Fruit fly (Drosophila melanogaster) whole organism, embryonic: ENCODE results near the gene NELF-B.

Experiments
- CG30431 ChIP-seq: fragments of 200-800 bp; sonication (Bioruptor generic); optimal IDR thresholded peaks from 2 replicates; lab custom pipeline; 2017; ENCODE audit warnings: missing biosample characterization, missing genetic modification characterization
- CG8944 ChIP-seq: fragments of 200-800 bp; sonication (Bioruptor generic); optimal IDR thresholded peaks from 3 replicates; lab custom pipeline; 2016; ENCODE audit warnings: missing biosample characterization, missing genetic modification characterization
- Chrac-16 ChIP-seq: fragments of 200-800 bp; sonication (Bioruptor generic); optimal IDR thresholded peaks from 3 replicates; lab custom pipeline; 2016; ENCODE audit warnings: missing biosample characterization, missing genetic modification characterization
- Dip3 ChIP-seq: fragments of 200-800 bp; sonication (Bioruptor generic); optimal IDR thresholded peaks from 3 replicates; lab custom pipeline; 2016; ENCODE audit warnings: missing biosample characterization, missing genetic modification characterization
- Fer1 ChIP-seq: fragments of 200-800 bp; sonication (Bioruptor generic); optimal IDR thresholded peaks from 2 replicates; lab custom pipeline; 2017; ENCODE audit warnings: missing biosample characterization, mild to moderate bottlenecking, missing genetic modification characterization
- Hmx ChIP-seq: fragments of 200-800 bp; sonication (Bioruptor generic); optimal IDR thresholded peaks from 2 replicates; lab custom pipeline; 2016; ENCODE audit warnings: missing biosample characterization, missing genetic modification characterization
- Usf ChIP-seq: fragments of 200-800 bp; sonication (Bioruptor generic); optimal IDR thresholded peaks from 2 replicates; lab custom pipeline; 2017; ENCODE audit warnings: missing genotype, missing biosample characterization, missing genetic modification characterization
- cg ChIP-seq: fragments of 200-800 bp; sonication (Bioruptor generic); optimal IDR thresholded peaks from 3 replicates; lab custom pipeline; 2019; ENCODE audit warnings: missing biosample characterization, mild to moderate bottlenecking, missing genetic modification characterization, moderate library complexity
- emc ChIP-seq: fragments of 200-800 bp; sonication (Bioruptor generic); optimal IDR thresholded peaks from 2 replicates; lab custom pipeline; 2016; ENCODE audit warnings: missing biosample characterization, missing genetic modification characterization
- gsb ChIP-seq: fragments of 200-800 bp; sonication (Bioruptor generic); IDR thresholded peaks from 2 replicates; pipeline ENCODE4 v1.3.6; 2022; ENCODE audit warnings: missing biosample characterization, missing genetic modification characterization
- mam ChIP-seq: fragments of 200-800 bp; sonication (Bioruptor generic); optimal IDR thresholded peaks from 3 replicates; lab custom pipeline; 2016; ENCODE audit warnings: missing biosample characterization, missing genetic modification characterization
- pnt ChIP-seq: fragments of 200-800 bp; sonication (Bioruptor generic); optimal IDR thresholded peaks from 3 replicates; lab custom pipeline; 2016; ENCODE audit warnings: missing biosample characterization, missing genetic modification characterization
- repo ChIP-seq: fragments of 200-800 bp; sonication (Bioruptor generic); optimal IDR thresholded peaks from 2 replicates; lab custom pipeline; 2016; ENCODE audit warnings: missing biosample characterization, missing genetic modification characterization
- sna ChIP-seq: fragments of 200-800 bp; sonication (Bioruptor generic); IDR thresholded peaks from 2 replicates; pipeline ENCODE4 v1.3.6; 2022; ENCODE audit warnings: missing biosample characterization, missing genetic modification characterization; ENCODE audit not compliant: partially characterized antibody

- no peak for TF ChIP-seq repo (GFP tag; lab: Kevin White, UChicago)
- TF ChIP-seq mam (GFP tag; lab: Kevin White, UChicago), result no peak
- TF ChIP-seq emc (GFP tag; lab: Kevin White, UChicago), result no peak
- TF ChIP-seq CG30431 (GFP tag; lab: Kevin White, UChicago), result no peak
- TF ChIP-seq cg (GFP tag; lab: Kevin White, UChicago), result no peak
- no peak for TF ChIP-seq sna
- no peak for TF ChIP-seq gsb (GFP tag; lab: Robert Waterston, UW)
- no peak for TF ChIP-seq Usf (GFP tag; lab: Kevin White, UChicago)
- no peak for TF ChIP-seq Fer1
- TF ChIP-seq pnt (GFP tag; lab: Kevin White, UChicago), result no peak
- no peak for TF ChIP-seq CG8944 (GFP tag; lab: Kevin White, UChicago)
- no peak for TF ChIP-seq Dip3 (GFP tag; lab: Kevin White, UChicago)
- TF ChIP-seq Hmx (GFP tag; lab: Kevin White, UChicago), result no peak
- TF ChIP-seq Chrac-16 (GFP tag; lab: Kevin White, UChicago), result no peak
These were observed 34.0 kb downstream of the NELF-B start for dm6 chrX:7694207-7694606.
